Fruit fly (Drosophila melanogaster) whole organism, embryonic: ENCODE data around the gene CG32829.

ENCODE experiments used
- ATbp ChIP-seq: fragments of 200-800 bp; sonication (Bioruptor generic); optimal IDR thresholded peaks from 2 replicates; lab custom pipeline; 2017; ENCODE audit warnings: missing biosample characterization, mild to moderate bottlenecking, missing genetic modification characterization, missing genetic modification reagents
- B-H2 ChIP-seq: fragments of 200-800 bp; sonication (Bioruptor generic); optimal IDR thresholded peaks from 2 replicates; lab custom pipeline; 2018; ENCODE audit warnings: missing biosample characterization, mild to moderate bottlenecking, missing genetic modification characterization
- BtbVII ChIP-seq: fragments of 200-800 bp; sonication (Bioruptor generic); optimal IDR thresholded peaks from 3 replicates; lab custom pipeline; 2017; ENCODE audit warnings: missing biosample characterization, mild to moderate bottlenecking, missing genetic modification characterization
- CG10267 ChIP-seq: fragments of 200-800 bp; sonication (Bioruptor generic); optimal IDR thresholded peaks from 2 replicates; lab custom pipeline; 2018; ENCODE audit warnings: missing biosample characterization, mild to moderate bottlenecking, missing genetic modification characterization, moderate library complexity
- CG12299 ChIP-seq: fragments of 200-800 bp; sonication (Bioruptor generic); optimal IDR thresholded peaks from 2 replicates; lab custom pipeline; 2018; ENCODE audit warnings: missing biosample characterization, mild to moderate bottlenecking, missing genetic modification characterization
- CG13894 ChIP-seq: fragments of 200-800 bp; sonication (Bioruptor generic); optimal IDR thresholded peaks from 3 replicates; lab custom pipeline; 2018; ENCODE audit warnings: missing biosample characterization, mild to moderate bottlenecking, missing genetic modification characterization, moderate library complexity
- CG14667 ChIP-seq: fragments of 200-800 bp; sonication (Bioruptor generic); IDR thresholded peaks from 2 replicates; pipeline ENCODE4 v1.3.6; 2022; ENCODE audit warnings: missing biosample characterization, missing genetic modification characterization
- CG15269 ChIP-seq: fragments of 200-800 bp; sonication (Bioruptor generic); optimal IDR thresholded peaks from 2 replicates; lab custom pipeline; 2018; ENCODE audit warnings: missing biosample characterization, mild to moderate bottlenecking, missing genetic modification characterization, moderate library complexity
- CG16813 ChIP-seq: fragments of 200-800 bp; sonication (Bioruptor generic); IDR thresholded peaks from 3 replicates; pipeline ENCODE4 v1.3.6; 2022; ENCODE audit warnings: missing biosample characterization, missing genetic modification characterization; ENCODE audit not compliant: partially characterized antibody
- CG17612 ChIP-seq: fragments of 200-800 bp; sonication (Bioruptor generic); IDR thresholded peaks from 2 replicates; pipeline ENCODE4 v1.3.6; 2022; ENCODE audit warnings: missing biosample characterization, missing genetic modification characterization
- CG17829 ChIP-seq: fragments of 200-800 bp; optimal IDR thresholded peaks from 2 replicates; lab custom pipeline; 2019; ENCODE audit warnings: missing biosample characterization, mild to moderate bottlenecking, missing genetic modification characterization, moderate library complexity
- CG18599 ChIP-seq: fragments of 200-800 bp; sonication (Bioruptor generic); optimal IDR thresholded peaks from 3 replicates; lab custom pipeline; 2017; ENCODE audit warnings: missing biosample characterization, missing genetic modification characterization, mild to moderate bottlenecking, moderate library complexity, missing genetic modification reagents
- CG18619 ChIP-seq: fragments of 200-800 bp; sonication (Bioruptor generic); optimal IDR thresholded peaks from 3 replicates; lab custom pipeline; 2017; ENCODE audit warnings: missing biosample characterization, mild to moderate bottlenecking, missing genetic modification characterization
- CG2678 ChIP-seq: fragments of 200-800 bp; sonication (Bioruptor generic); optimal IDR thresholded peaks from 3 replicates; lab custom pipeline; 2019; ENCODE audit warnings: missing biosample characterization, mild to moderate bottlenecking, missing genetic modification characterization, moderate library complexity
- CG31224 ChIP-seq: fragments of 200-800 bp; sonication (Bioruptor generic); IDR thresholded peaks from 2 replicates; pipeline ENCODE4 v1.3.6; 2022; ENCODE audit warnings: missing biosample characterization, missing genetic modification characterization
- CG34376 ChIP-seq: fragments of 200-800 bp; sonication (Bioruptor generic); optimal IDR thresholded peaks from 2 replicates; lab custom pipeline; 2018; ENCODE audit warnings: missing biosample characterization, mild to moderate bottlenecking, missing genetic modification characterization
- CG4360 ChIP-seq: fragments of 200-800 bp; sonication (Bioruptor generic); IDR thresholded peaks from 2 replicates; pipeline ENCODE4 v1.3.6; 2022; ENCODE audit warnings: missing biosample characterization, missing genetic modification characterization
- CG6654 ChIP-seq: fragments of 200-800 bp; sonication (Bioruptor generic); optimal IDR thresholded peaks from 2 replicates; lab custom pipeline; 2017; ENCODE audit warnings: missing biosample characterization, mild to moderate bottlenecking, missing genetic modification characterization
- CG6813 ChIP-seq: fragments of 200-800 bp; sonication (Bioruptor generic); optimal IDR thresholded peaks from 2 replicates; lab custom pipeline; 2017; ENCODE audit warnings: missing biosample characterization, missing genetic modification characterization, mild to moderate bottlenecking, moderate library complexity, missing genetic modification reagents
- CG7745 ChIP-seq: fragments of 200-800 bp; sonication (Bioruptor generic); optimal IDR thresholded peaks from 2 replicates; lab custom pipeline; 2018; ENCODE audit warnings: missing biosample characterization, mild to moderate bottlenecking, missing genetic modification characterization, moderate library complexity
- CG7839 ChIP-seq: fragments of 200-800 bp; sonication (Bioruptor generic); optimal IDR thresholded peaks from 3 replicates; lab custom pipeline; 2018; ENCODE audit warnings: missing biosample characterization, mild to moderate bottlenecking, missing genetic modification characterization, moderate library complexity
- CG8281 ChIP-seq: fragments of 200-800 bp; sonication (Bioruptor generic); optimal IDR thresholded peaks from 2 replicates; lab custom pipeline; 2018; ENCODE audit warnings: missing biosample characterization, mild to moderate bottlenecking, missing genetic modification characterization, moderate library complexity
- CG9817 ChIP-seq: fragments of 200-800 bp; sonication (Bioruptor generic); optimal IDR thresholded peaks from 2 replicates; lab custom pipeline; 2018; ENCODE audit warnings: missing biosample characterization, mild to moderate bottlenecking, missing genetic modification characterization, moderate library complexity
- CG9932 ChIP-seq: fragments of 200-800 bp; sonication (Bioruptor generic); IDR thresholded peaks from 2 replicates; pipeline ENCODE4 v1.3.6; 2022; ENCODE audit warnings: missing biosample characterization, missing genetic modification characterization
- CTCF ChIP-seq: fragments of 200-800 bp; sonication (Bioruptor generic); optimal IDR thresholded peaks from 2 replicates; lab custom pipeline; 2017; ENCODE audit warnings: missing biosample characterization, mild to moderate bottlenecking, missing genetic modification characterization, moderate library complexity
- HHEX ChIP-seq: fragments of 200-800 bp; sonication (Bioruptor generic); optimal IDR thresholded peaks from 3 replicates; lab custom pipeline; 2017; ENCODE audit warnings: missing biosample characterization, mild to moderate bottlenecking, missing genetic modification characterization, missing genetic modification reagents
- Hmr ChIP-seq: fragments of 200-800 bp; sonication (Bioruptor generic); optimal IDR thresholded peaks from 3 replicates; lab custom pipeline; 2017; ENCODE audit warnings: mild to moderate bottlenecking, missing biosample characterization, missing genetic modification reagents, missing genetic modification characterization
- Hr3 ChIP-seq: fragments of 200-800 bp; sonication (Bioruptor generic); optimal IDR thresholded peaks from 3 replicates; lab custom pipeline; 2016; ENCODE audit warnings: missing biosample characterization, missing genetic modification characterization
- Hr78 ChIP-seq, 2 experiments: fragments of 200-800 bp in 1 of 2; fragments of >200 bp in 1 of 2; sonication (Bioruptor generic) in 1 of 2; optimal IDR thresholded peaks; 2 replicates each; lab custom pipeline; 2017 to 2019; ENCODE audit warnings: missing biosample characterization in 2 of 2, missing genetic modification characterization in 2 of 2, mild to moderate bottlenecking in 1 of 2, moderate library complexity in 1 of 2
- Mad ChIP-seq: fragments of 200-800 bp; sonication (Bioruptor generic); optimal IDR thresholded peaks from 2 replicates; lab custom pipeline; 2016; ENCODE audit warnings: missing biosample characterization, missing genetic modification characterization
- NC2α ChIP-seq: fragments of 200-800 bp; sonication (Bioruptor generic); optimal IDR thresholded peaks from 2 replicates; lab custom pipeline; 2016; ENCODE audit warnings: missing biosample characterization, missing genetic modification characterization
- Sox100B ChIP-seq: fragments of 200-800 bp; sonication (Bioruptor generic); optimal IDR thresholded peaks from 3 replicates; lab custom pipeline; 2018; ENCODE audit warnings: missing biosample characterization, mild to moderate bottlenecking, missing genetic modification characterization
- Trl ChIP-seq, 3 experiments: fragments of >200 bp in 2 of 3; fragments of 200-800 bp in 1 of 3; sonication (Bioruptor generic) in 1 of 3; optimal IDR thresholded peaks; 2 replicates in 1 of 3; 3 replicates in 2 of 3; lab custom pipeline; 2016 to 2017; ENCODE audit warnings: missing biosample characterization in 1 of 3, missing genetic modification characterization in 1 of 3
- ac ChIP-seq: fragments of 200-800 bp; sonication (Bioruptor generic); optimal IDR thresholded peaks from 3 replicates; lab custom pipeline; 2017; ENCODE audit warnings: missing biosample characterization, mild to moderate bottlenecking, missing genetic modification characterization
- cwo ChIP-seq: fragments of 200-800 bp; sonication (Bioruptor generic); optimal IDR thresholded peaks from 3 replicates; lab custom pipeline; 2017; ENCODE audit warnings: missing biosample characterization, missing genetic modification characterization, mild to moderate bottlenecking, moderate library complexity, missing genetic modification reagents
- dati ChIP-seq: fragments of 200-800 bp; sonication (Bioruptor generic); IDR thresholded peaks from 2 replicates; pipeline ENCODE4 v1.3.6; 2022; ENCODE audit warnings: missing biosample characterization, missing genetic modification characterization
- dysf ChIP-seq: fragments of 200-800 bp; sonication (Bioruptor generic); IDR thresholded peaks from 3 replicates; pipeline ENCODE4 v1.3.6; 2022; ENCODE audit warnings: missing biosample characterization, missing genetic modification characterization
- exex ChIP-seq: fragments of 200-800 bp; sonication (Bioruptor generic); optimal IDR thresholded peaks from 4 replicates; lab custom pipeline; 2018; ENCODE audit warnings: missing biosample characterization, mild to moderate bottlenecking, missing genetic modification characterization, moderate library complexity
- eyg ChIP-seq: fragments of 200-800 bp; sonication (Bioruptor generic); optimal IDR thresholded peaks from 3 replicates; lab custom pipeline; 2016; ENCODE audit warnings: missing biosample characterization, missing genetic modification characterization
- ind ChIP-seq: fragments of 200-800 bp; sonication (Bioruptor generic); optimal IDR thresholded peaks from 3 replicates; lab custom pipeline; 2016; ENCODE audit warnings: missing biosample characterization, missing genetic modification characterization
- kah ChIP-seq: fragments of 200-800 bp; sonication (Bioruptor generic); optimal IDR thresholded peaks from 2 replicates; lab custom pipeline; 2018; ENCODE audit warnings: missing biosample characterization, mild to moderate bottlenecking, missing genetic modification characterization
- nmo ChIP-seq: fragments of 200-800 bp; sonication (Bioruptor generic); optimal IDR thresholded peaks from 2 replicates; lab custom pipeline; 2018; ENCODE audit warnings: missing biosample characterization, mild to moderate bottlenecking, missing genetic modification characterization, moderate library complexity
- nom ChIP-seq: fragments of 200-800 bp; sonication (Bioruptor generic); optimal IDR thresholded peaks from 2 replicates; lab custom pipeline; 2017; ENCODE audit warnings: missing biosample characterization, missing genetic modification characterization, mild to moderate bottlenecking, moderate library complexity, missing genetic modification reagents
- odd ChIP-seq: fragments of 200-800 bp; sonication (Bioruptor generic); optimal IDR thresholded peaks from 2 replicates; lab custom pipeline; 2017; ENCODE audit warnings: missing biosample characterization, mild to moderate bottlenecking, missing genetic modification characterization
- sd ChIP-seq: fragments of 200-800 bp; sonication (Bioruptor generic); optimal IDR thresholded peaks from 3 replicates; lab custom pipeline; 2018; ENCODE audit warnings: missing biosample characterization, mild to moderate bottlenecking, missing genetic modification characterization, moderate library complexity
- slou ChIP-seq: fragments of 200-800 bp; sonication (Bioruptor generic); optimal IDR thresholded peaks from 3 replicates; lab custom pipeline; 2016; ENCODE audit warnings: missing biosample characterization, missing genetic modification characterization
- tin ChIP-seq: fragments of 200-800 bp; sonication (Bioruptor generic); optimal IDR thresholded peaks from 3 replicates; lab custom pipeline; 2016; ENCODE audit warnings: missing biosample characterization, missing genetic modification characterization
- zf30C ChIP-seq: fragments of 200-800 bp; sonication (Bioruptor generic); optimal IDR thresholded peaks from 3 replicates; lab custom pipeline; 2018; ENCODE audit warnings: missing biosample characterization, mild to moderate bottlenecking, missing genetic modification characterization

The CG32829 gene

dm6 chr2L:6874526-6875198, 41.6 kb downstream of the CG32829 start, which contains the start of gene Nlg2 (continued):
- TF ChIP-seq CG18599: peak; percentile 80
- peak; percentile 39 for TF ChIP-seq ATbp (GFP tag; lab: Kevin White, UChicago)
- peak; percentile 38 for TF ChIP-seq CG13894 (tag; lab: Kevin White, UChicago)
- TF ChIP-seq CG14667 (GFP tag; lab: Robert Waterston, UW): no peak
- TF ChIP-seq CG15269 (tag; lab: Kevin White, UChicago): peak; percentile 73
- TF ChIP-seq B-H2: peak; percentile 21
- TF ChIP-seq CG16813 (GFP tag; lab: Robert Waterston, UW): no peak
- 0 out of 2 replicates have a peak, but pooled peaks have one; percentile 7 for TF ChIP-seq CG9932 (GFP tag; lab: Robert Waterston, UW)
- TF ChIP-seq Hr3 (GFP tag; lab: Kevin White, UChicago): peak; percentile 47
- no peak for TF ChIP-seq kah (GFP tag; lab: Kevin White, UChicago)
- TF ChIP-seq CG12299 (tag; lab: Kevin White, UChicago): peak; percentile 13
- TF ChIP-seq HHEX (GFP tag; lab: Kevin White, UChicago): peak; percentile 46
- TF ChIP-seq Sox100B (GFP tag; lab: Kevin White, UChicago): peak; percentile 80
- peak; percentile 17 for TF ChIP-seq CG8281 (tag; lab: Kevin White, UChicago)
- TF ChIP-seq Hmr: peak; percentile 81
- TF ChIP-seq CG6654 (GFP tag; lab: Kevin White, UChicago): no peak
- TF ChIP-seq tin (GFP tag; lab: Kevin White, UChicago): peak; percentile 37
- TF ChIP-seq CG10267 (tag; lab: Kevin White, UChicago): peak; percentile 42
- TF ChIP-seq CG18619 (GFP tag; lab: Kevin White, UChicago): peak; percentile 77
- TF ChIP-seq cwo (GFP tag; lab: Kevin White, UChicago): peak; percentile 62
- TF ChIP-seq dati (GFP tag; lab: Robert Waterston, UW): no peak
- no peak for TF ChIP-seq CG17612 (GFP tag; lab: Robert Waterston, UW)
- peak; percentile 38 for TF ChIP-seq exex (tag; lab: Kevin White, UChicago)
- TF ChIP-seq CG9817 (tag; lab: Kevin White, UChicago): peak; percentile 36
- no peak for TF ChIP-seq nom (GFP tag; lab: Kevin White, UChicago)
- peak; percentile 89 for TF ChIP-seq CG2678 (tag; lab: Kevin White, UChicago)
- peak; percentile 68 for TF ChIP-seq BtbVII (GFP tag; lab: Kevin White, UChicago)
- no peak for TF ChIP-seq ac (GFP tag; lab: Kevin White, UChicago)
- peak; percentile 60 for TF ChIP-seq odd (GFP tag; lab: Kevin White, UChicago)
- TF ChIP-seq NC2α (GFP tag; lab: Kevin White, UChicago): no peak
- TF ChIP-seq CG6813 (GFP tag; lab: Kevin White, UChicago): peak; percentile 35
- no peak for TF ChIP-seq Mad
- peak; percentile 58; the same call in 2 of the 3 replicates for TF ChIP-seq dysf
- no peak for TF ChIP-seq eyg (GFP tag; lab: Kevin White, UChicago)
- no peak for TF ChIP-seq sd
- TF ChIP-seq Trl (optimal IDR thresholded peaks at IDR 0.05; lab: Kevin White, UChicago): peak in 1 of 2 experiments; percentile 45
- no peak for TF ChIP-seq Trl (GFP tag; optimal IDR thresholded peaks at IDR 0.05; lab: Kevin White, UChicago)
- TF ChIP-seq CG31224 (GFP tag; lab: Robert Waterston, UW): no peak
- TF ChIP-seq CTCF (GFP tag; lab: Kevin White, UChicago): no peak
- TF ChIP-seq slou (GFP tag; lab: Kevin White, UChicago): peak; percentile 44
- peak; percentile 45 for TF ChIP-seq ind
- no peak for TF ChIP-seq CG7745
- peak; percentile 40 for TF ChIP-seq CG34376
- peak; percentile 78 for TF ChIP-seq CG7839 (tag; lab: Kevin White, UChicago)
- TF ChIP-seq nmo (GFP tag; lab: Kevin White, UChicago): peak; percentile 73
- peak; percentile 34 for TF ChIP-seq zf30C (GFP tag; lab: Kevin White, UChicago)
- peak; percentile 43 for TF ChIP-seq CG17829 (tag; lab: Kevin White, UChicago)
- no peak for TF ChIP-seq CG4360 (GFP tag; lab: Robert Waterston, UW)
- peak in 1 of 2 experiments; percentile 31 for TF ChIP-seq Hr78 (GFP tag; optimal IDR thresholded peaks at IDR 0.05; lab: Kevin White, UChicago)
